Worm (Caenorhabditis elegans): ENCODE measurements around the gene Y19D10B.6.

Y19D10B.6 gene

ce11 chrV:2292240-2292639, 28.7 kb downstream of the Y19D10B.6 start, which contains the start of gene nhr-115:
Gene nhr-115, plus strand, starts transcription at chrV:2292540.
- TF ChIP-seq pat-9 (tag; optimal IDR thresholded peaks at IDR 0.05): no peak

ce11 chrV:2290329-2290728, 30.6 kb downstream of the Y19D10B.6 start, which contains the start of gene nhr-225:
Gene nhr-225, minus strand, starts transcription at chrV:2290474.
- TF ChIP-seq zip-5 (tag; optimal IDR thresholded peaks at IDR 0.05): no peak
- no peak for TF ChIP-seq ahr-1 (tag; optimal IDR thresholded peaks at IDR 0.05)
- TF ChIP-seq unc-86 (tag; optimal IDR thresholded peaks at IDR 0.05): no peak
- TF ChIP-seq madf-2 (tag; optimal IDR thresholded peaks at IDR 0.05): no peak
- no peak for TF ChIP-seq Y22D7AL.16 (tag; optimal IDR thresholded peaks at IDR 0.05)
- no peak for TF ChIP-seq ceh-19 (GFP tag; optimal IDR thresholded peaks at IDR 0.05)
- TF ChIP-seq unc-42 (tag; optimal IDR thresholded peaks at IDR 0.05): no peak
- TF ChIP-seq ceh-30 (tag; optimal IDR thresholded peaks at IDR 0.05): no peak
- no peak for TF ChIP-seq dmd-4 (tag; optimal IDR thresholded peaks at IDR 0.05; ENCODE audit: borderline replicate concordance)
- no peak for TF ChIP-seq nfya-1 (tag; optimal IDR thresholded peaks at IDR 0.05)
- TF ChIP-seq ztf-16 (tag; optimal IDR thresholded peaks at IDR 0.05): no peak
- TF ChIP-seq fkh-10 (GFP tag; optimal IDR thresholded peaks at IDR 0.05): no peak

DNA sequence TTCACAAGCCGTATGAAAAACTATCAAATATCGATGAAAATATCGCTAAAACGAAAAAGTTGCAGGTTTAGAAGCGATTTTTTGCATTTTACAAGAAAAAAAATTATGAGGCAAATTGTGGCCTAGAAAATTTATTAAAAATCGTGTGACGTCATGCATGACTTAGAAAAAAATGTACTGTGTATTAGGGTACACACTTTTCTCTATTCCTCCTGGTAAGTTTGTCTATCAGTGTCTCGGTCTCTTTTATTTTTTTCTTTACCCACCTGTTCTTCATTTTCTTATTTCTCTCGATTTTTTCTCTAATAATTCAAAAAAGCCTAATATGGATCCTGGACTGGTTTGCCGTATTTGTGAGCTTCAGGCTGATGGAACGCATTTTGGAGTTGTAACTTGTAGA, 35.8 kb downstream of the Y19D10B.6 start, which contains the start of gene nhr-227:
TSS of gene nhr-227 (plus strand) at position 326 of the 400 bp plus-strand sequence.
- TF ChIP-seq npax-4 (tag; optimal IDR thresholded peaks at IDR 0.05) (no peak), sox-2 (GFP tag; IDR thresholded peaks at IDR 0.05) (no peak)

DNA sequence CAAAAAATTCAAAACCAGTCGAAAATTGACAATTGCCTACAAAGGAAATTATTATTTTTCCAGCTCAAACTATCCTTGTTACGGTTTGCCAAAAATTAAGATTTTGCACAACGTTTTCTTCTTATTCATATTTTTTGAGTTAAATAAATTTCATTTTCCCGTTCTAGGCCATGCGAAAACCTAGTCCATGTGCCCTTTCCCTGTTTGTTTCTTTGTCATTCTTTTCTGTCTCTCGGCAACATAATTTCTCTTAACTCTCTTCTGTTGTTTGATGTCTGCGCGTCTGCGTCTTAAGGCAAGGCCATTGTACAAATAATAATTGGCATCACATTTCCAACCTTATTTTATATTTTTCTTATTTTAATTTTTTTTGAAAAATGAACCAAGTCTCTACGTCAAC, 39.4 kb downstream of the Y19D10B.6 start, which contains the start of gene nhr-228:
TSS of gene nhr-228 (plus strand) at position 261 of the 400 bp plus-strand sequence.
- TF ChIP-seq eyg-1 (tag; optimal IDR thresholded peaks at IDR 0.05) (no peak), ceh-31 (tag; optimal IDR thresholded peaks at IDR 0.05) (peak; percentile 22), nfya-1 (tag; optimal IDR thresholded peaks at IDR 0.05) (peak; percentile 3), pax-1 (tag; optimal IDR thresholded peaks at IDR 0.05) (peak; percentile 18), pqm-1 (tag; optimal IDR thresholded peaks at IDR 0.05) (no peak), dve-1 (tag; optimal IDR thresholded peaks at IDR 0.05) (peak; percentile 29), unc-55 (GFP tag; optimal IDR thresholded peaks at IDR 0.05) (no peak), ceh-30 (tag; optimal IDR thresholded peaks at IDR 0.05) (no peak), ceh-34 (tag; optimal IDR thresholded peaks at IDR 0.05) (peak; percentile 35), ceh-2 (tag; optimal IDR thresholded peaks at IDR 0.05) (peak; percentile 4), tbx-7 (tag; optimal IDR thresholded peaks at IDR 0.05) (no peak), ets-4 (tag; optimal IDR thresholded peaks at IDR 0.05) (no peak), unc-42 (tag; optimal IDR thresholded peaks at IDR 0.05) (peak; percentile 13), tbx-2 (tag; optimal IDR thresholded peaks at IDR 0.05) (peak; percentile 6), F13H6.1 (tag; optimal IDR thresholded peaks at IDR 0.05) (no peak), fax-1 (tag; optimal IDR thresholded peaks at IDR 0.05) (no peak)

DNA sequence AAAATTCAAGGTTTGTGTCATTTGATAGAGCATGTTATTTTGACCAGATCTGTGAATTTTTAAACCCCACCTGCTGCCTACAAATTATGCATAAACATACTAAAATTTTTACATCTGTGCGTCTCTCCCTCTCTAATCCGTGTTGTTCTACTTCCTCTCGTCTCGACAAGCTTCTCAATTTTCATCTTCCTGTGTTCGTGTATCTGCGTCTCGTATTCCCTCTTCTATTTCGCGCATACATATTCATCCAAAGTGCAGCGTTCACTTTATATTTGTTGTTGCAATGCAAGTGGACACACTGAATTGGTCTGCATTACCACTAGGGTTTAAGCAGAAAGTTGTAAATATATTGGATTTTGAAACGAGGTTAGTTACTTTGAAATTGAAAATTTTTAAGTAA, 42.4 kb downstream of the Y19D10B.6 start, which contains the start of gene fbxa-137:
TSS of gene fbxa-137 (plus strand) at position 274 of the 400 bp plus-strand sequence.
- no peak for TF ChIP-seq dve-1 (tag; optimal IDR thresholded peaks at IDR 0.05)
- TF ChIP-seq ceh-24 (tag; optimal IDR thresholded peaks at IDR 0.05): no peak
- TF ChIP-seq K02D7.2 (tag; optimal IDR thresholded peaks at IDR 0.05): no peak
- peak; percentile 87 for TF ChIP-seq ceh-34 (tag; optimal IDR thresholded peaks at IDR 0.05)
- peak; percentile 12 for TF ChIP-seq ceh-31 (tag; optimal IDR thresholded peaks at IDR 0.05)
- TF ChIP-seq madf-2 (tag; optimal IDR thresholded peaks at IDR 0.05): no peak
- no peak for TF ChIP-seq unc-86 (tag; optimal IDR thresholded peaks at IDR 0.05)
- no peak for TF ChIP-seq ceh-18 (tag; optimal IDR thresholded peaks at IDR 0.05)
- no peak for TF ChIP-seq nhr-232 (tag; optimal IDR thresholded peaks at IDR 0.05)
- TF ChIP-seq tbx-2 (tag; optimal IDR thresholded peaks at IDR 0.05): no peak
- no peak for TF ChIP-seq fax-1 (tag; optimal IDR thresholded peaks at IDR 0.05)
- TF ChIP-seq ztf-16 (tag; optimal IDR thresholded peaks at IDR 0.05): no peak
- no peak for TF ChIP-seq tbx-7 (tag; optimal IDR thresholded peaks at IDR 0.05)
- TF ChIP-seq hlh-6 (tag; optimal IDR thresholded peaks at IDR 0.05): no peak
- TF ChIP-seq ets-4 (tag; optimal IDR thresholded peaks at IDR 0.05): no peak
- no peak for TF ChIP-seq C38D4.7 (GFP tag; optimal IDR thresholded peaks at IDR 0.05)
- TF ChIP-seq nfya-1 (tag; optimal IDR thresholded peaks at IDR 0.05): peak; percentile 35
- TF ChIP-seq F13H6.1 (tag; optimal IDR thresholded peaks at IDR 0.05): no peak
- TF ChIP-seq ceh-9 (tag; optimal IDR thresholded peaks at IDR 0.05): no peak
- no peak for TF ChIP-seq nhr-11 (tag; optimal IDR thresholded peaks at IDR 0.05)
- TF ChIP-seq pha-4 (tag; optimal IDR thresholded peaks at IDR 0.05): no peak
- no peak for TF ChIP-seq unc-3 (GFP tag; conservative IDR thresholded peaks at IDR 0.05)
- no peak for TF ChIP-seq unc-3 (tag; optimal IDR thresholded peaks at IDR 0.05)
- TF ChIP-seq ceh-6 (GFP tag; optimal IDR thresholded peaks at IDR 0.05): no peak
- TF ChIP-seq lim-6 (tag; optimal IDR thresholded peaks at IDR 0.05): no peak
- no peak for TF ChIP-seq ref-2 (tag; optimal IDR thresholded peaks at IDR 0.05)
- TF ChIP-seq ceh-14 (tag; optimal IDR thresholded peaks at IDR 0.05): no peak
- TF ChIP-seq K09A11.1 (tag; optimal IDR thresholded peaks at IDR 0.05; ENCODE audit: insufficient read depth): no peak
- no peak for TF ChIP-seq pros-1 (tag; optimal IDR thresholded peaks at IDR 0.05)
